Worm (Caenorhabditis elegans) whole organism, early embryonic: ENCODE measurements around the gene C53D6.7.
A peak's percentile ranks its signal among the peaks of the same experiment; 100 is the strongest.

ENCODE experiments used
- B0310.2 ChIP-seq: sonication (generic microtip); optimal IDR thresholded peaks from 2 replicates; lab custom pipeline; 2016; ENCODE audit warnings: mild to moderate bottlenecking, missing genetic modification characterization, missing compliant biosample characterization
- F13C5.2 ChIP-seq: sonication (generic microtip); optimal IDR thresholded peaks from 2 replicates; lab custom pipeline; 2017; ENCODE audit warnings: mild to moderate bottlenecking, missing genetic modification characterization, inconsistent platforms, missing compliant biosample characterization
- aly-1 ChIP-seq: sonication (generic microtip); optimal IDR thresholded peaks from 2 replicates; lab custom pipeline; 2016; ENCODE audit warnings: missing genetic modification characterization, missing compliant biosample characterization
- ama-1 ChIP-seq: fragments of 150-350 bp; optimal IDR thresholded peaks from 2 replicates; lab custom pipeline; 2014
- ceh-13 ChIP-seq: fragments of 200-800 bp; sonication (Bioruptor generic); optimal IDR thresholded peaks from 2 replicates; lab custom pipeline; 2018; ENCODE audit warnings: mild to moderate bottlenecking, missing genetic modification characterization, missing compliant biosample characterization
- ceh-36 ChIP-seq: sonication (generic microtip); optimal IDR thresholded peaks from 2 replicates; lab custom pipeline; 2016; ENCODE audit warnings: missing genetic modification characterization, inconsistent platforms, missing compliant biosample characterization
- ets-7 ChIP-seq: sonication (generic microtip); optimal IDR thresholded peaks from 2 replicates; lab custom pipeline; 2016; ENCODE audit warnings: missing genotype, missing genetic modification characterization, missing compliant biosample characterization
- flt-1 ChIP-seq: fragments of 200-800 bp; sonication (Bioruptor generic); IDR thresholded peaks from 2 replicates; pipeline ENCODE4 v1.3.6; 2022; ENCODE audit warnings: missing genetic modification characterization, missing compliant biosample characterization
- hmbx-1 ChIP-seq: sonication (generic microtip); optimal IDR thresholded peaks from 2 replicates; lab custom pipeline; 2016; ENCODE audit warnings: mild to moderate bottlenecking, missing genetic modification characterization, missing compliant biosample characterization
- hmg-4 ChIP-seq: fragments of 200-800 bp; sonication (Bioruptor generic); optimal IDR thresholded peaks from 2 replicates; lab custom pipeline; 2018; ENCODE audit warnings: mild to moderate bottlenecking, missing genetic modification characterization, missing compliant biosample characterization
- hnd-1 ChIP-seq: sonication (generic microtip); optimal IDR thresholded peaks from 2 replicates; lab custom pipeline; 2016; ENCODE audit warnings: missing genetic modification characterization, missing compliant biosample characterization
- pes-1 ChIP-seq: fragments of 200-800 bp; sonication (Bioruptor generic); IDR thresholded peaks from 2 replicates; pipeline ENCODE4 v1.3.6; 2022; ENCODE audit warnings: missing genetic modification reagents, missing genetic modification characterization, missing compliant biosample characterization
- scrt-1 ChIP-seq: fragments of 200-800 bp; sonication (Bioruptor generic); IDR thresholded peaks from 2 replicates; pipeline ENCODE4 v1.3.6; 2022; ENCODE audit warnings: missing genetic modification characterization, missing compliant biosample characterization
- sea-1 ChIP-seq: fragments of 200-800 bp; sonication (Bioruptor generic); conservative IDR thresholded peaks from 2 replicates; pipeline ENCODE4 v1.3.6; 2022; ENCODE audit warnings: missing genetic modification characterization, missing compliant biosample characterization
- tbx-11 ChIP-seq: fragments of 200-800 bp; sonication (Bioruptor generic); IDR thresholded peaks from 2 replicates; pipeline ENCODE4 v1.3.6; 2022; ENCODE audit warnings: missing genetic modification characterization, missing compliant biosample characterization
- tbx-37 ChIP-seq: fragments of 200-800 bp; sonication (Bioruptor generic); conservative IDR thresholded peaks from 2 replicates; pipeline ENCODE4 v1.3.6; 2022; ENCODE audit warnings: missing genetic modification reagents, missing genetic modification characterization, missing compliant biosample characterization
- tra-4 ChIP-seq: sonication (generic microtip); optimal IDR thresholded peaks from 2 replicates; lab custom pipeline; 2017; ENCODE audit warnings: missing genetic modification characterization, missing compliant biosample characterization

C53D6.7 gene

ce11 chrIV:9037063-9037462 lies at the start of gene C53D6.7:
Gene C53D6.7 (minus strand): TSS chrIV:9037163.
- no peak for TF ChIP-seq sea-1
- TF ChIP-seq F13C5.2 = no peak
- TF ChIP-seq ceh-13 (GFP tag; lab: Kevin White, UChicago) = no peak
- TF ChIP-seq pes-1 = no peak

DNA sequence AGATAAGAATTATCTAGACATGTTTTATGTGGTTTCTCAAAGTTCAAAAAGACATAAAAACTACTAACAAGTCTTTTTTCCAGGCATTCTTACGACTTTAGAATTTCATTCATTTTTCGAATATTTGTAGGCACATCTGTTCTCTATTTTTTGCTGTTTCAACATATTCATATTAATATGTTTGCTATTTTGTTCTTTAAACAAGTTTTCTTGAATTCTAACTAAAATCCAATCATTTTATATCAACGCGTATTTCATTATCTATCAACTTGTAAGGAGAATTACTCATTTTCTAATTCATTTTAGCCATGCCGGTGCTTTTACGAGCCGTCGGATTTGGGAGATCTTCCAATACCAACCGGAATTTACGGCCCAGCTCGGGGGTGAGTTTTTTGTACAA lies 45.1 kb upstream of the C53D6.7 start, which contains the start of gene twk-8:
Gene twk-8, plus strand, starts transcription at position 301 of the 400 bp plus-strand sequence.
- TF ChIP-seq tbx-11 (GFP tag; lab: Robert Waterston, UW) (no peak), F13C5.2 (no peak)

ce11 chrIV:9080201-9080600 lies 43.2 kb upstream of the C53D6.7 start:
- TF ChIP-seq aly-1 = no peak
- no peak for TF ChIP-seq hmbx-1 (tag; lab: Kevin White, UChicago)
- no peak for TF ChIP-seq scrt-1 (GFP tag; lab: Robert Waterston, UW)
- TF ChIP-seq ceh-36 (tag; lab: Kevin White, UChicago) = no peak
- TF ChIP-seq B0310.2 (tag; lab: Kevin White, UChicago) = no peak
- no peak for TF ChIP-seq tra-4 (tag; lab: Kevin White, UChicago)
- no peak for TF ChIP-seq tbx-11 (GFP tag; lab: Robert Waterston, UW)
- TF ChIP-seq pes-1 = no peak
- TF ChIP-seq flt-1 = no peak
- TF ChIP-seq ama-1 (lab: Kevin White, UChicago) = no peak

ce11 chrIV:9079330-9079729 lies 42.4 kb upstream of the C53D6.7 start:
- no peak for TF ChIP-seq ceh-13 (GFP tag; lab: Kevin White, UChicago)
- TF ChIP-seq tra-4 (tag; lab: Kevin White, UChicago) = no peak
- no peak for TF ChIP-seq ama-1 (lab: Kevin White, UChicago)
- no peak for TF ChIP-seq aly-1
- TF ChIP-seq tbx-37 (GFP tag; lab: Robert Waterston, UW) = no peak
- TF ChIP-seq scrt-1 (GFP tag; lab: Robert Waterston, UW) = no peak
- TF ChIP-seq flt-1 = no peak
- TF ChIP-seq ets-7 (tag; lab: Kevin White, UChicago) = no peak
- TF ChIP-seq tbx-11 (GFP tag; lab: Robert Waterston, UW) = no peak
- TF ChIP-seq B0310.2 (tag; lab: Kevin White, UChicago) = no peak
- no peak for TF ChIP-seq ceh-36 (tag; lab: Kevin White, UChicago)
- no peak for TF ChIP-seq F13C5.2
- TF ChIP-seq hnd-1 (tag; lab: Kevin White, UChicago) = no peak
- no peak for TF ChIP-seq hmbx-1 (tag; lab: Kevin White, UChicago)
- TF ChIP-seq hmg-4 (GFP tag; lab: Kevin White, UChicago) = no peak
- TF ChIP-seq pes-1 = no peak
- TF ChIP-seq sea-1 = no peak

DNA sequence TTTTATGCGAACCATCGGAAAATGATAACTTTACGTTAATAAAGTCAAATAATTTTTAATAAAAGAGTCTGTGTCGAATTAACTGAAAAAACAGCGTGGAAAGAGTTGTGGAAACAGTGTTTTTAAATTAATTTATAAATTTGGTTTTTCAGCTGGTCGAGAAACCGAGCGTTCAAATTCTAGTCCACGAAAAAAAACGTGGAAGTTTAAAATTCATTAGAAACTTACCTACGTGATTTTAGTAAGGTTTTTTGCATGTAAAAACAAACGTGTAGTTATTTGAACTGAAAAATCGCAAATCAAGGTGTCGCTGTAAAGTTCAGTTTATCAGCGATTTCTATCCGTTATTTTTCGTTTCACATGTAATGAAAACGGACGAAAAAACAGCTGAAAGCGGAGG lies 41.5 kb upstream of the C53D6.7 start, which contains the start of gene mans-4:
Gene mans-4, minus strand, starts transcription at position 101 of the 400 bp plus-strand sequence.
- TF ChIP-seq ets-7 (tag; lab: Kevin White, UChicago) (no peak), sea-1 (no peak), tbx-37 (GFP tag; lab: Robert Waterston, UW) (no peak), ceh-13 (GFP tag; lab: Kevin White, UChicago) (no peak), aly-1 (no peak), ceh-36 (tag; lab: Kevin White, UChicago) (no peak), hmg-4 (GFP tag; lab: Kevin White, UChicago) (no peak), flt-1 (no peak), ama-1 (lab: Kevin White, UChicago) (no peak), hmbx-1 (tag; lab: Kevin White, UChicago) (no peak), hnd-1 (tag; lab: Kevin White, UChicago) (no peak)

- no peak for TF ChIP-seq B0310.2 (tag; lab: Kevin White, UChicago)
- peak; percentile 23 for TF ChIP-seq F13C5.2
- no peak for TF ChIP-seq pes-1
- TF ChIP-seq scrt-1 (GFP tag; lab: Robert Waterston, UW) = no peak
- TF ChIP-seq hmbx-1 (tag; lab: Kevin White, UChicago) = no peak
- TF ChIP-seq aly-1 = no peak
- TF ChIP-seq hnd-1 (tag; lab: Kevin White, UChicago) = no peak
- TF ChIP-seq flt-1 = no peak
- no peak for TF ChIP-seq hmg-4 (GFP tag; lab: Kevin White, UChicago)
- peak; percentile 73 for TF ChIP-seq tbx-37 (GFP tag; lab: Robert Waterston, UW)
- no peak for TF ChIP-seq ama-1 (lab: Kevin White, UChicago)
- TF ChIP-seq ets-7 (tag; lab: Kevin White, UChicago) = peak; percentile 25
- no peak for TF ChIP-seq sea-1
Measured at ce11 chrIV:9074244-9074723, 37.3 kb upstream of the C53D6.7 start, which contains the start of gene mppb-1. Gene mppb-1 (plus strand): TSS chrIV:9074673.

DNA sequence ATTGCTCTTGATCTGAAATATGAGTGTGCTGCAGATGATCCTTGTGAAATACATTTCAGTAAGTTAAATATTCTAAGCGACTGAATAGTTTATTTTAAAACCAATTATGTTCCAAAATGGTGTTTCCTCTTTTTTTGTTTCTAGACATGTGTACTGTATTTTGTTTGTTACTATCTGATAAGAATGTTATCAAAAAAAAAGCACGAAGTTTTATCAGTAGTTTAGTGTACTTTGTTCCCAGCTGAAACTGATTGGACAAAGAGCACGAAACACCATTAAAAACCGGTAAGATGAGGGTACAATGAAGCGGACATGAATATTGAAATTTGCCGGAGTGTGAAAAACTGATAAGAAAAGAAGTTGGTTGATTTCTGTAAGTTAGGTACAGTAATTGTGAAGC lies 33.2 kb upstream of the C53D6.7 start:
- TF ChIP-seq ets-7 (tag; lab: Kevin White, UChicago) (no peak), sea-1 (no peak), B0310.2 (tag; lab: Kevin White, UChicago) (no peak), hmbx-1 (tag; lab: Kevin White, UChicago) (no peak), tbx-37 (GFP tag; lab: Robert Waterston, UW) (no peak), tra-4 (tag; lab: Kevin White, UChicago) (no peak), ceh-36 (tag; lab: Kevin White, UChicago) (no peak), ama-1 (lab: Kevin White, UChicago) (no peak)

DNA sequence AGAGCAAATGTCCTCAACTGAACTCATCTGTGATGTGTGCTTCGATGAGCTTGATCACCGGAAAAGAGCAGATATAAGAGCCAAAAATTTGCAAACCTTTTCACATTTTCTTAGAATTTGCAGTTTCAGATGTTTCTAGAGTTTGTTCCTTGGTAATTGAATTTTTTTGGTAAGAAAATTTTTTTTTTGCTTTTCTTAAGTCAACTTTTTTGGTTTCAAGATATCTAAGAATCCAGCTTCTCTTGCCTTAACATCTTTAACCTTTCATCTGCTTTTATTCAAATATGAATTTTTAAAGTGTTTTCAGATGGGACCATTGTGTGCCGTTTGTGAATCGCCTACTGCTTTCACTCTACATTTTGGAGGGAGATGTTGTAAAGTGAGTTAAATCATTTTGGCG lies 32.7 kb upstream of the C53D6.7 start, which contains the start of gene nhr-11:
Gene nhr-11, plus strand, starts transcription at position 301 of the 400 bp plus-strand sequence.
- TF ChIP-seq B0310.2 (tag; lab: Kevin White, UChicago) = no peak
- no peak for TF ChIP-seq F13C5.2
- TF ChIP-seq hmg-4 (GFP tag; lab: Kevin White, UChicago) = no peak
